Fruit fly (Drosophila melanogaster) whole organism, adult: Measurements from ENCODE around the gene CG5274.

Source experiments
- CG11617 ChIP-seq: fragments of 200-800 bp; sonication (Bioruptor generic); optimal IDR thresholded peaks from 2 replicates; lab custom pipeline; 2017; ENCODE audit warnings: mild to moderate bottlenecking, missing biosample characterization, missing genetic modification reagents, missing genetic modification characterization
- CG12768 ChIP-seq: fragments of 200-800 bp; sonication (Bioruptor generic); optimal IDR thresholded peaks from 2 replicates; lab custom pipeline; 2017; ENCODE audit warnings: missing biosample characterization, missing genetic modification characterization, mild to moderate bottlenecking, moderate library complexity, missing genetic modification reagents
- CG14711 ChIP-seq: fragments of 200-800 bp; sonication (Bioruptor generic); optimal IDR thresholded peaks from 2 replicates; lab custom pipeline; 2018; ENCODE audit warnings: missing biosample characterization, mild to moderate bottlenecking, missing genetic modification characterization, moderate library complexity
- CG1620 ChIP-seq: fragments of 200-800 bp; sonication (Bioruptor generic); optimal IDR thresholded peaks from 2 replicates; lab custom pipeline; 2016; ENCODE audit warnings: missing biosample characterization, missing genetic modification characterization
- CG33017 ChIP-seq: fragments of 200-800 bp; sonication (Bioruptor generic); optimal IDR thresholded peaks from 2 replicates; lab custom pipeline; 2018; ENCODE audit warnings: missing biosample characterization, mild to moderate bottlenecking, missing genetic modification characterization, moderate library complexity
- CG5204 ChIP-seq: fragments of 200-800 bp; sonication (Bioruptor generic); optimal IDR thresholded peaks from 2 replicates; lab custom pipeline; 2016; ENCODE audit warnings: missing biosample characterization, missing genetic modification characterization
- CG7045 ChIP-seq: fragments of 200-800 bp; sonication (Bioruptor generic); optimal IDR thresholded peaks from 2 replicates; lab custom pipeline; 2017; ENCODE audit warnings: missing biosample characterization, mild to moderate bottlenecking, missing genetic modification characterization
- CG7101 ChIP-seq: fragments of 200-800 bp; sonication (Bioruptor generic); optimal IDR thresholded peaks from 2 replicates; lab custom pipeline; 2018; ENCODE audit warnings: missing biosample characterization, mild to moderate bottlenecking, missing genetic modification characterization, moderate library complexity
- Clk ChIP-seq: fragments of 200-800 bp; sonication (Bioruptor generic); optimal IDR thresholded peaks from 2 replicates; lab custom pipeline; 2017; ENCODE audit warnings: missing biosample characterization, missing genetic modification characterization
- Crg-1 ChIP-seq: fragments of 200-800 bp; sonication (Bioruptor generic); optimal IDR thresholded peaks from 2 replicates; lab custom pipeline; 2016; ENCODE audit warnings: missing biosample characterization, missing genetic modification characterization
- Hr96 ChIP-seq: fragments of 200-800 bp; sonication (Bioruptor generic); optimal IDR thresholded peaks from 2 replicates; lab custom pipeline; 2016; ENCODE audit warnings: missing biosample characterization, missing genetic modification characterization
- Mnt ChIP-seq: fragments of 200-800 bp; sonication (Bioruptor generic); optimal IDR thresholded peaks from 2 replicates; lab custom pipeline; 2016; ENCODE audit warnings: missing biosample characterization, mild to moderate bottlenecking, missing genetic modification characterization
- bab1 ChIP-seq: fragments of 200-800 bp; sonication (Bioruptor generic); optimal IDR thresholded peaks from 3 replicates; lab custom pipeline; 2019; ENCODE audit warnings: missing biosample characterization, mild to moderate bottlenecking, missing genetic modification characterization, moderate library complexity
- cic ChIP-seq: fragments of 200-800 bp; sonication (Bioruptor generic); optimal IDR thresholded peaks from 2 replicates; lab custom pipeline; 2017; ENCODE audit warnings: missing biosample characterization, mild to moderate bottlenecking, missing genetic modification characterization, moderate library complexity
- cnc ChIP-seq, 2 experiments: fragments of >200 bp; optimal IDR thresholded peaks; 2 replicates each; lab custom pipeline; 2017
- kay ChIP-seq: fragments of 200-800 bp; sonication (Bioruptor generic); peaks from one replicate; lab custom pipeline; 2016; ENCODE audit warnings: missing biosample characterization, missing genetic modification characterization, borderline replicate concordance
- ovo ChIP-seq: fragments of 200-800 bp; sonication (Bioruptor generic); optimal IDR thresholded peaks from 2 replicates; lab custom pipeline; 2016; ENCODE audit warnings: missing biosample characterization, missing genetic modification characterization
- pad ChIP-seq: fragments of 200-800 bp; sonication (Bioruptor generic); optimal IDR thresholded peaks from 3 replicates; lab custom pipeline; 2017; ENCODE audit warnings: missing biosample characterization, missing genetic modification characterization, mild to moderate bottlenecking, moderate library complexity, missing genetic modification reagents
- tj ChIP-seq: fragments of 200-800 bp; sonication (Bioruptor generic); optimal IDR thresholded peaks from 3 replicates; lab custom pipeline; 2017; ENCODE audit warnings: missing biosample characterization, mild to moderate bottlenecking, missing genetic modification characterization, moderate library complexity
- toe ChIP-seq: fragments of 200-800 bp; sonication (Bioruptor generic); optimal IDR thresholded peaks from 2 replicates; lab custom pipeline; 2016; ENCODE audit warnings: missing biosample characterization, missing genetic modification characterization

Gene CG5274

dm6 chr3L:20431619-20432018 is 4.2 kb upstream of the CG5274 start:
- TF ChIP-seq bab1 (GFP tag; lab: Kevin White, UChicago), result no peak
- no peak for TF ChIP-seq cnc (optimal IDR thresholded peaks at IDR 0.05; lab: Kevin White, UChicago)
- TF ChIP-seq kay (GFP tag; lab: Kevin White, UChicago), result no peak
- no peak for TF ChIP-seq cic
- no peak for TF ChIP-seq CG7045

dm6 chr3L:20430182-20430581 is 2.7 kb upstream of the CG5274 start, which contains the start of gene CG5262:
Gene CG5262 (minus strand): TSS chr3L:20430475.
- TF ChIP-seq tj (GFP tag; lab: Kevin White, UChicago) (peak; percentile 63), CG11617 (GFP tag; lab: Kevin White, UChicago) (no peak), bab1 (GFP tag; lab: Kevin White, UChicago) (peak; percentile 32)

- no peak for TF ChIP-seq Clk (GFP tag; lab: Kevin White, UChicago)
- no peak for TF ChIP-seq Hr96 (GFP tag; lab: Kevin White, UChicago)
- no peak for TF ChIP-seq tj (GFP tag; lab: Kevin White, UChicago)
- TF ChIP-seq bab1 (GFP tag; lab: Kevin White, UChicago), result no peak
- TF ChIP-seq kay (GFP tag; lab: Kevin White, UChicago), result no peak
- TF ChIP-seq CG14711 (tag; lab: Kevin White, UChicago), result no peak
- TF ChIP-seq CG33017, result no peak
- TF ChIP-seq Crg-1 (GFP tag; lab: Kevin White, UChicago), result no peak
- no peak for TF ChIP-seq CG7101 (tag; lab: Kevin White, UChicago)
- TF ChIP-seq Mnt (GFP tag; lab: Kevin White, UChicago), result no peak
- TF ChIP-seq cic, result no peak
- no peak for TF ChIP-seq CG12768
- no peak for TF ChIP-seq toe
- TF ChIP-seq CG7045, result no peak
- TF ChIP-seq ovo (GFP tag; lab: Kevin White, UChicago), result no peak
- no peak for TF ChIP-seq CG11617 (GFP tag; lab: Kevin White, UChicago)
- TF ChIP-seq CG5204 (GFP tag; lab: Kevin White, UChicago), result no peak
- TF ChIP-seq cnc (optimal IDR thresholded peaks at IDR 0.05; lab: Kevin White, UChicago), result no peak
These were observed 1.6 kb downstream of the CG5274 start, which contains the start of gene CG5282 for dm6 chr3L:20425888-20426287. Gene CG5282 (minus strand): TSS chr3L:20426071.

dm6 chr3L:20413304-20413703 is 14.2 kb downstream of the CG5274 start, which contains the start of gene zye:
Gene zye (plus strand): TSS chr3L:20413604.
- TF ChIP-seq ovo (GFP tag; lab: Kevin White, UChicago) (no peak), Hr96 (GFP tag; lab: Kevin White, UChicago) (no peak), CG11617 (GFP tag; lab: Kevin White, UChicago) (no peak), toe (no peak), CG7101 (tag; lab: Kevin White, UChicago) (no peak), Clk (GFP tag; lab: Kevin White, UChicago) (no peak), CG12768 (no peak)

- TF ChIP-seq CG5204 (GFP tag; lab: Kevin White, UChicago) (no peak), ovo (GFP tag; lab: Kevin White, UChicago) (no peak), CG7045 (no peak), CG33017 (no peak), Crg-1 (GFP tag; lab: Kevin White, UChicago) (no peak), toe (no peak), CG11617 (GFP tag; lab: Kevin White, UChicago) (peak; percentile 29), Hr96 (GFP tag; lab: Kevin White, UChicago) (no peak), CG12768 (no peak), bab1 (GFP tag; lab: Kevin White, UChicago) (peak; percentile 36), Clk (GFP tag; lab: Kevin White, UChicago) (no peak), cnc (optimal IDR thresholded peaks at IDR 0.05; lab: Kevin White, UChicago) (no peak), tj (GFP tag; lab: Kevin White, UChicago) (no peak), pad (no peak), kay (GFP tag; lab: Kevin White, UChicago) (no peak), cic (no peak), Mnt (GFP tag; lab: Kevin White, UChicago) (no peak), CG7101 (tag; lab: Kevin White, UChicago) (peak; percentile 35), CG1620 (GFP tag; lab: Kevin White, UChicago) (no peak), CG14711 (tag; lab: Kevin White, UChicago) (no peak)
These were observed 16.7 kb downstream of the CG5274 start for dm6 chr3L:20410780-20411179.

- no peak for TF ChIP-seq cic
- TF ChIP-seq CG5204 (GFP tag; lab: Kevin White, UChicago), result no peak
- no peak for TF ChIP-seq ovo (GFP tag; lab: Kevin White, UChicago)
- TF ChIP-seq Crg-1 (GFP tag; lab: Kevin White, UChicago), result no peak
- TF ChIP-seq CG1620 (GFP tag; lab: Kevin White, UChicago), result no peak
- no peak for TF ChIP-seq CG7045
- TF ChIP-seq CG14711 (tag; lab: Kevin White, UChicago), result no peak
- TF ChIP-seq pad, result no peak
These were observed 17.1 kb downstream of the CG5274 start, which contains the start of gene CG13248 for dm6 chr3L:20410345-20410744. Gene CG13248 (minus strand): TSS chr3L:20410566.
